Fruit fly (Drosophila melanogaster) whole organism, prepupa: ENCODE measurements around the gene TTLL3A.

Experiments used
- Blimp-1 ChIP-seq: fragments of 200-800 bp; sonication (Bioruptor generic); optimal IDR thresholded peaks from 3 replicates; lab custom pipeline; 2017; ENCODE audit warnings: missing biosample characterization, missing genetic modification characterization, mild to moderate bottlenecking, moderate library complexity, missing genetic modification reagents
- CG10631 ChIP-seq: fragments of 200-800 bp; sonication (Bioruptor generic); optimal IDR thresholded peaks from 2 replicates; lab custom pipeline; 2016; ENCODE audit warnings: missing biosample characterization, missing genetic modification characterization
- CG11294 ChIP-seq: fragments of 200-800 bp; sonication (Bioruptor generic); IDR thresholded peaks from 2 replicates; pipeline ENCODE4 v1.3.6; 2022; ENCODE audit warnings: missing biosample characterization, missing genetic modification characterization
- CG11762 ChIP-seq: fragments of 200-800 bp; sonication (Bioruptor generic); optimal IDR thresholded peaks from 3 replicates; lab custom pipeline; 2016; ENCODE audit warnings: missing biosample characterization, missing genetic modification characterization; ENCODE audit not compliant: insufficient read depth
- CG11902 ChIP-seq: fragments of 200-800 bp; sonication (Bioruptor generic); optimal IDR thresholded peaks from 3 replicates; lab custom pipeline; 2016; ENCODE audit warnings: missing biosample characterization, missing genetic modification characterization
- CG15336 ChIP-seq: fragments of 200-800 bp; sonication (Bioruptor generic); IDR thresholded peaks from 2 replicates; pipeline ENCODE4 v1.3.6; 2022; ENCODE audit warnings: missing biosample characterization, missing genetic modification characterization
- CG1621 ChIP-seq: fragments of 200-800 bp; sonication (Bioruptor generic); optimal IDR thresholded peaks from 3 replicates; lab custom pipeline; 2018; ENCODE audit warnings: missing biosample characterization, mild to moderate bottlenecking, missing genetic modification characterization
- CG16779 ChIP-seq: fragments of 200-800 bp; sonication (Bioruptor generic); optimal IDR thresholded peaks from 3 replicates; lab custom pipeline; 2017; ENCODE audit warnings: missing biosample characterization, mild to moderate bottlenecking, missing genetic modification characterization
- CG32006 ChIP-seq: fragments of 200-800 bp; sonication (Bioruptor generic); optimal IDR thresholded peaks from 3 replicates; lab custom pipeline; 2017; ENCODE audit warnings: missing biosample characterization, mild to moderate bottlenecking, missing genetic modification characterization
- CG34406 ChIP-seq: fragments of 200-800 bp; sonication (Bioruptor generic); optimal IDR thresholded peaks from 3 replicates; lab custom pipeline; 2016; ENCODE audit warnings: missing biosample characterization, missing genetic modification characterization
- CG4318 ChIP-seq: fragments of 200-800 bp; sonication (Bioruptor generic); optimal IDR thresholded peaks from 3 replicates; lab custom pipeline; 2017; ENCODE audit warnings: missing biosample characterization, mild to moderate bottlenecking, missing genetic modification characterization
- CG6163 ChIP-seq: fragments of 200-800 bp; sonication (Bioruptor generic); IDR thresholded peaks from 3 replicates; pipeline ENCODE4 v1.3.6; 2022; ENCODE audit warnings: missing biosample characterization, missing genetic modification characterization
- CG6276 ChIP-seq: fragments of 200-800 bp; sonication (Bioruptor generic); optimal IDR thresholded peaks from 2 replicates; lab custom pipeline; 2017; ENCODE audit warnings: missing biosample characterization, mild to moderate bottlenecking, missing genetic modification characterization
- CG6792 ChIP-seq: fragments of 200-800 bp; sonication (Bioruptor generic); optimal IDR thresholded peaks from 3 replicates; lab custom pipeline; 2016; ENCODE audit warnings: missing biosample characterization, missing genetic modification characterization
- CG6808 ChIP-seq: fragments of 200-800 bp; sonication (Bioruptor generic); optimal IDR thresholded peaks from 3 replicates; lab custom pipeline; 2017; ENCODE audit warnings: missing biosample characterization, missing genetic modification characterization, mild to moderate bottlenecking, moderate library complexity, missing genetic modification reagents
- CG7368 ChIP-seq: fragments of 200-800 bp; sonication (Bioruptor generic); optimal IDR thresholded peaks from 3 replicates; lab custom pipeline; 2016; ENCODE audit warnings: missing biosample characterization, missing genetic modification characterization
- CG8119 ChIP-seq: fragments of 200-800 bp; sonication (Bioruptor generic); IDR thresholded peaks from 3 replicates; pipeline ENCODE4 v1.3.6; 2022; ENCODE audit warnings: missing biosample characterization, missing genetic modification characterization
- CG8319 ChIP-seq: fragments of 200-800 bp; sonication (Bioruptor generic); optimal IDR thresholded peaks from 3 replicates; lab custom pipeline; 2016; ENCODE audit warnings: missing biosample characterization, missing genetic modification characterization
- CG8632 ChIP-seq: fragments of 200-800 bp; sonication (Bioruptor generic); optimal IDR thresholded peaks from 3 replicates; lab custom pipeline; 2016; ENCODE audit warnings: missing biosample characterization, missing genetic modification characterization
- CG9139 ChIP-seq: fragments of 200-800 bp; sonication (Bioruptor generic); optimal IDR thresholded peaks from 3 replicates; lab custom pipeline; 2017; ENCODE audit warnings: missing biosample characterization, mild to moderate bottlenecking, missing genetic modification characterization
- Eip75B ChIP-seq: fragments of 200-800 bp; sonication (Bioruptor generic); optimal IDR thresholded peaks from 3 replicates; lab custom pipeline; 2016; ENCODE audit warnings: missing biosample characterization, missing genetic modification characterization
- Eip78C ChIP-seq: fragments of 200-800 bp; sonication (Bioruptor generic); peaks from one replicate; lab custom pipeline; 2016; ENCODE audit warnings: missing biosample characterization, missing genetic modification characterization
- Eip93F ChIP-seq: fragments of 200-800 bp; sonication (Bioruptor generic); optimal IDR thresholded peaks from 2 replicates; lab custom pipeline; 2016; ENCODE audit warnings: missing biosample characterization, mild to moderate bottlenecking, missing genetic modification characterization
- Ets96B ChIP-seq: fragments of 200-800 bp; optimal IDR thresholded peaks from 2 replicates; lab custom pipeline; 2019; ENCODE audit warnings: missing biosample characterization, mild to moderate bottlenecking, missing genetic modification characterization, moderate library complexity
- Hr39 ChIP-seq: fragments of 200-800 bp; sonication (Bioruptor generic); optimal IDR thresholded peaks from 2 replicates; lab custom pipeline; 2016; ENCODE audit warnings: missing biosample characterization, missing genetic modification characterization
- Lpt ChIP-seq: fragments of 200-800 bp; sonication (Bioruptor generic); optimal IDR thresholded peaks from 3 replicates; lab custom pipeline; 2016; ENCODE audit warnings: missing biosample characterization, missing genetic modification characterization
- Met ChIP-seq: fragments of 200-800 bp; sonication (Bioruptor generic); optimal IDR thresholded peaks from 3 replicates; lab custom pipeline; 2016; ENCODE audit warnings: missing biosample characterization, missing genetic modification characterization
- OdsH ChIP-seq: fragments of 200-800 bp; sonication (Bioruptor generic); optimal IDR thresholded peaks from 3 replicates; lab custom pipeline; 2016; ENCODE audit warnings: missing biosample characterization, missing genetic modification characterization
- Smox ChIP-seq: fragments of 200-800 bp; sonication (Bioruptor generic); optimal IDR thresholded peaks from 3 replicates; lab custom pipeline; 2016; ENCODE audit warnings: missing biosample characterization, missing genetic modification characterization
- Sox102F ChIP-seq: fragments of 200-800 bp; sonication (Bioruptor generic); optimal IDR thresholded peaks from 2 replicates; lab custom pipeline; 2016; ENCODE audit warnings: missing biosample characterization, mild to moderate bottlenecking, missing genetic modification characterization
- Sox14 ChIP-seq: fragments of 200-800 bp; sonication (Bioruptor generic); optimal IDR thresholded peaks from 3 replicates; lab custom pipeline; 2016; ENCODE audit warnings: missing biosample characterization, missing genetic modification characterization
- Sox15 ChIP-seq: fragments of 200-800 bp; sonication (Bioruptor generic); optimal IDR thresholded peaks from 3 replicates; lab custom pipeline; 2016; ENCODE audit warnings: missing biosample characterization, missing genetic modification characterization
- achi ChIP-seq: fragments of 200-800 bp; sonication (Bioruptor generic); optimal IDR thresholded peaks from 3 replicates; lab custom pipeline; 2016; ENCODE audit warnings: missing biosample characterization, missing genetic modification characterization
- acj6 ChIP-seq: fragments of 200-800 bp; sonication (Bioruptor generic); optimal IDR thresholded peaks from 3 replicates; lab custom pipeline; 2016; ENCODE audit warnings: missing biosample characterization, missing genetic modification characterization
- dac ChIP-seq: fragments of 200-800 bp; sonication (Bioruptor generic); optimal IDR thresholded peaks from 2 replicates; lab custom pipeline; 2017; ENCODE audit warnings: missing biosample characterization, mild to moderate bottlenecking, missing genetic modification characterization
- dsx ChIP-seq: fragments of 200-800 bp; optimal IDR thresholded peaks from 3 replicates; lab custom pipeline; 2019; ENCODE audit warnings: missing biosample characterization, mild to moderate bottlenecking, missing genetic modification characterization, moderate library complexity; ENCODE audit not compliant: poor library complexity, severe bottlenecking
- esn ChIP-seq: fragments of 200-800 bp; sonication (Bioruptor generic); optimal IDR thresholded peaks from 2 replicates; lab custom pipeline; 2016; ENCODE audit warnings: missing biosample characterization, mild to moderate bottlenecking, missing genetic modification characterization, moderate library complexity
- fd85E ChIP-seq: fragments of 200-800 bp; sonication (Bioruptor generic); optimal IDR thresholded peaks from 3 replicates; lab custom pipeline; 2016; ENCODE audit warnings: missing biosample characterization, missing genetic modification characterization
- fkh ChIP-seq: fragments of 200-800 bp; sonication (Bioruptor generic); optimal IDR thresholded peaks from 3 replicates; lab custom pipeline; 2017; ENCODE audit warnings: missing biosample characterization, mild to moderate bottlenecking, missing genetic modification characterization, moderate library complexity
- net ChIP-seq: fragments of 200-800 bp; sonication (Bioruptor generic); optimal IDR thresholded peaks from 3 replicates; lab custom pipeline; 2016; ENCODE audit warnings: missing biosample characterization, missing genetic modification characterization
- pdm3 ChIP-seq: fragments of 200-800 bp; sonication (Bioruptor generic); optimal IDR thresholded peaks from 3 replicates; lab custom pipeline; 2016; ENCODE audit warnings: missing biosample characterization, missing genetic modification characterization
- salr ChIP-seq, 2 experiments: fragments of 200-800 bp; sonication (Bioruptor generic); optimal IDR thresholded peaks; 3 replicates each; lab custom pipeline; 2016 to 2018; ENCODE audit warnings: missing biosample characterization in 2 of 2, missing genetic modification characterization in 2 of 2, mild to moderate bottlenecking in 1 of 2
- spab ChIP-seq: fragments of 200-800 bp; sonication (Bioruptor generic); optimal IDR thresholded peaks from 2 replicates; lab custom pipeline; 2017; ENCODE audit warnings: missing biosample characterization, mild to moderate bottlenecking, missing genetic modification characterization, missing genetic modification reagents
- svp ChIP-seq: fragments of 200-800 bp; sonication (Bioruptor generic); peaks from one replicate; lab custom pipeline; 2016; ENCODE audit warnings: missing biosample characterization, missing genetic modification characterization
- topi ChIP-seq: fragments of 200-800 bp; sonication (Bioruptor generic); optimal IDR thresholded peaks from 3 replicates; lab custom pipeline; 2016; ENCODE audit warnings: missing biosample characterization, missing genetic modification characterization
- vri ChIP-seq: fragments of 200-800 bp; sonication (Bioruptor generic); optimal IDR thresholded peaks from 3 replicates; lab custom pipeline; 2016; ENCODE audit warnings: missing biosample characterization, mild to moderate bottlenecking, missing genetic modification characterization

TTLL3A gene

DNA sequence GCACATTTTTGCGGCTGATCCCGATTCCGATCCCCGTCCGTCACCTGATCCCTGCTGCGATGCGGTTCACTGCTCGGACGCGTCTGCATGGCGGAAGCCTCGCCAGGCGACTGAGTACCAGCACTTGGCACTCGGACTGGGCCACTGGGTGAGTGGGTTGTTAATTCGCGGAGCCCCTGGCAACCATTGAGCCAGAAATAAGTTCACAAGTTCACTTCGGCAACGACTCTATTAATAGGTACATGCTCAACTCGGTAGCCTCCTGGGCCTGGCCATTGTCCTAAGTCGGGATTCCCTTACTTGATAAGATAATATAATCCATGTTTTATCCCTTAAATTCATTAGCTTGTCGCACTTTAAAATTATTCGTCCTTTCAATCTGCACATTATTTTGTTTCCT, at the start of gene TTLL3A:
TSS of gene TTLL3A (minus strand) at position 101 of the 400 bp plus-strand sequence.
- TF ChIP-seq net (GFP tag; lab: Kevin White, UChicago) (no peak), CG6163 (no peak), CG9139 (GFP tag; lab: Kevin White, UChicago) (no peak), CG8319 (GFP tag; lab: Kevin White, UChicago) (no peak), CG1621 (tag; lab: Kevin White, UChicago) (no peak), achi (GFP tag; lab: Kevin White, UChicago) (no peak), CG10631 (GFP tag; lab: Kevin White, UChicago) (no peak), Lpt (no peak), CG11294 (GFP tag; lab: Robert Waterston, UW) (no peak), spab (no peak), CG8119 (GFP tag; lab: Robert Waterston, UW) (no peak), Eip93F (GFP tag; lab: Kevin White, UChicago) (no peak), CG6808 (no peak), Sox15 (GFP tag; lab: Kevin White, UChicago) (no peak), Met (GFP tag; lab: Kevin White, UChicago) (no peak), esn (GFP tag; lab: Kevin White, UChicago) (no peak), dsx (GFP tag; lab: Kevin White, UChicago) (no peak), Blimp-1 (GFP tag; lab: Kevin White, UChicago) (no peak), CG6792 (GFP tag; lab: Kevin White, UChicago) (no peak), CG16779 (tag; lab: Kevin White, UChicago) (no peak)

DNA sequence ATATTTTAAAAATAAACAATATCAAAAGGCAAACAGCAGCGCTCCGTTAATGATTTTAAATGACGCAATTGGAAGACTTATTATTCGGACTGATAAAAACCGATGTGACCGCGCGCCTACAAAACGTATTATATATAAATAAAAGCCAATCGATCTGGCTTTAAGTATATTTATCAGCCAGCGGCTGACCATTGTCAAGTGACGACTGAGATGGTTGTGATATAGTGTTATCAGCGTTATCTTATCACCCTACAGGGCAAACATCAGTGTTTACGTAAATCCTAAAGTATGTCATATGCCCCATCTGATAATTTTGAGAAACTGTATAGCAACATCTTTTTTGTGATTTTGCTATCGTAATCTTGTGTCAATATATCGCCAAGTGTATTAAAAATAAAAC, 49.4 kb upstream of the TTLL3A start:
- peak; percentile 80 for TF ChIP-seq fkh (GFP tag; lab: Kevin White, UChicago)
- peak; percentile 11 for TF ChIP-seq CG6808
- no peak for TF ChIP-seq achi (GFP tag; lab: Kevin White, UChicago)
- peak; percentile 86 for TF ChIP-seq Eip93F (GFP tag; lab: Kevin White, UChicago)
- TF ChIP-seq CG1621 (tag; lab: Kevin White, UChicago), result no peak
- TF ChIP-seq topi (GFP tag; lab: Kevin White, UChicago), result no peak
- TF ChIP-seq Ets96B, result no peak
- TF ChIP-seq salr (GFP tag; optimal IDR thresholded peaks at IDR 0.05; lab: Kevin White, UChicago), result no peak
- no peak for TF ChIP-seq CG32006 (GFP tag; lab: Kevin White, UChicago)
- TF ChIP-seq CG6276 (GFP tag; lab: Kevin White, UChicago), result no peak
- peak; percentile 56 for TF ChIP-seq Eip78C (GFP tag; lab: Kevin White, UChicago)
- TF ChIP-seq Eip75B (GFP tag; lab: Kevin White, UChicago), result peak; percentile 42
- peak; percentile 89 for TF ChIP-seq vri
- TF ChIP-seq svp (GFP tag; lab: Kevin White, UChicago), result peak; percentile 79
- no peak for TF ChIP-seq Smox (GFP tag; lab: Kevin White, UChicago)

dm6 chr2L:6787973-6788368, 48.0 kb upstream of the TTLL3A start:
- TF ChIP-seq CG1621 (tag; lab: Kevin White, UChicago) (no peak), dac (GFP tag; lab: Kevin White, UChicago) (peak; percentile 59), Met (GFP tag; lab: Kevin White, UChicago) (peak; percentile 18), CG11902 (GFP tag; lab: Kevin White, UChicago) (no peak), CG6163 (peak; percentile 52; the same call in 2 of the 3 replicates), Sox102F (GFP tag; lab: Kevin White, UChicago) (peak; percentile 27), Hr39 (GFP tag; lab: Kevin White, UChicago) (peak; percentile 57), Sox15 (GFP tag; lab: Kevin White, UChicago) (peak; percentile 17), pdm3 (GFP tag; lab: Kevin White, UChicago) (peak; percentile 60), CG8119 (GFP tag; lab: Robert Waterston, UW) (peak; percentile 72), CG8319 (GFP tag; lab: Kevin White, UChicago) (no peak), CG16779 (tag; lab: Kevin White, UChicago) (no peak), CG8632 (GFP tag; lab: Kevin White, UChicago) (peak; percentile 51), Eip78C (GFP tag; lab: Kevin White, UChicago) (peak; percentile 75), Lpt (no peak), OdsH (GFP tag; lab: Kevin White, UChicago) (peak; percentile 67), CG15336 (GFP tag; lab: Robert Waterston, UW) (peak; percentile 76), CG11762 (peak; percentile 56), CG9139 (GFP tag; lab: Kevin White, UChicago) (no peak), Sox14 (GFP tag; lab: Kevin White, UChicago) (no peak), net (GFP tag; lab: Kevin White, UChicago) (no peak), CG6276 (GFP tag; lab: Kevin White, UChicago) (peak; percentile 58), CG10631 (GFP tag; lab: Kevin White, UChicago) (peak; percentile 54), Blimp-1 (GFP tag; lab: Kevin White, UChicago) (no peak), topi (GFP tag; lab: Kevin White, UChicago) (peak; percentile 53), CG34406 (GFP tag; lab: Kevin White, UChicago) (peak; percentile 34), CG7368 (GFP tag; lab: Kevin White, UChicago) (peak; percentile 46), vri (no peak), CG4318 (peak; percentile 73), acj6 (GFP tag; lab: Kevin White, UChicago) (peak; percentile 52), fd85E (GFP tag; lab: Kevin White, UChicago) (no peak)
